Worm (Caenorhabditis elegans): ENCODE data around the gene T20B12.7.

ce11 chrIII:7369394-7370024, 9.3 kb downstream of the T20B12.7 start:
- TF ChIP-seq ama-1 (optimal IDR thresholded peaks at IDR 0.05) (no peak), tbx-37 (GFP tag; conservative IDR thresholded peaks at IDR 0.05) (no peak), flt-1 (GFP tag; IDR thresholded peaks at IDR 0.05) (no peak), ceh-13 (GFP tag; optimal IDR thresholded peaks at IDR 0.05) (no peak)
